Fruit fly (Drosophila melanogaster): ENCODE results near the gene pins.
A peak's percentile ranks its signal among the peaks of the same experiment; 100 is the strongest.

The pins gene

DNA sequence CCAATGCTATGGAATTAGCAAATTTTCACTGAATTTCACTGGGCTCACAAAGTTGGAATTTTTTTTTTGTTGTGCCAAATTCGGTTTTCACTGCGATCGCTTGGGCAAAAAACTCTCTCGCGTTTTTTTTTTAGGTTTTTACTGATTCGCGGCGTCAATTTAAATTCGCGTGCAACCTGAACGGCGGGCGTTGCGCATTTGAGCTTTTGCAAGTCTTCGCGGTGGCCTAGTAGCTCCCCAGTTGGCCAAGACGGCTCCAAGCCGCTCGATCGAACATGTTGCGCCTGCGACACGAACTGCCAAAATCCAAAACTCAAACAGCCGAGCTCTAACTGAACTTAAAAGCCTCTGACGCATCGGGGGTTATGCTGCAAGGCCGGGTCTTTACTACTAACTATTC lies 13.3 kb downstream of the pins start, which contains the start of gene CG5639:
Gene CG5639, minus strand, starts transcription at position 152 of the 400 bp plus-strand sequence.
- TF ChIP-seq lola (GFP tag; optimal IDR thresholded peaks at IDR 0.05) (no peak), rgr (GFP tag; optimal IDR thresholded peaks at IDR 0.05) (no peak), Hr83 (GFP tag; optimal IDR thresholded peaks at IDR 0.05; ENCODE audit: poor library complexity, severe bottlenecking) (no peak), CG9705 (GFP tag; optimal IDR thresholded peaks at IDR 0.05) (no peak), ey (GFP tag; optimal IDR thresholded peaks at IDR 0.05) (no peak)

dm6 chr3R:27597258-27597657 lies 14.6 kb downstream of the pins start:
- TF ChIP-seq Mio (GFP tag; optimal IDR thresholded peaks at IDR 0.05): no peak
- no peak for TF ChIP-seq dl (GFP tag; optimal IDR thresholded peaks at IDR 0.05; ENCODE audit: insufficient read depth in 1 of 2, partially characterized antibody in 2 of 2)
- no peak for TF ChIP-seq Abd-B (GFP tag; optimal IDR thresholded peaks at IDR 0.05)
- TF ChIP-seq pan (optimal IDR thresholded peaks at IDR 0.05): no peak
- TF ChIP-seq HLH106 (tag; optimal IDR thresholded peaks at IDR 0.05): no peak
- TF ChIP-seq br (GFP tag; optimal IDR thresholded peaks at IDR 0.05): no peak
- no peak for TF ChIP-seq Hr78 (GFP tag; optimal IDR thresholded peaks at IDR 0.05)
- no peak for TF ChIP-seq CG9705 (GFP tag; optimal IDR thresholded peaks at IDR 0.05)
- TF ChIP-seq h (GFP tag; optimal IDR thresholded peaks at IDR 0.05): no peak
- TF ChIP-seq Vsx2 (GFP tag; optimal IDR thresholded peaks at IDR 0.05; ENCODE audit: partially characterized antibody): no peak
- TF ChIP-seq Dif (GFP tag; optimal IDR thresholded peaks at IDR 0.05; ENCODE audit: partially characterized antibody): no peak
- no peak for TF ChIP-seq dmrt93B (GFP tag; optimal IDR thresholded peaks at IDR 0.05)
- TF ChIP-seq Jra (GFP tag; optimal IDR thresholded peaks at IDR 0.05): no peak
- TF ChIP-seq foxo (GFP tag; optimal IDR thresholded peaks at IDR 0.05): no peak
- TF ChIP-seq N (GFP tag; optimal IDR thresholded peaks at IDR 0.05): no peak
- TF ChIP-seq sage (GFP tag; optimal IDR thresholded peaks at IDR 0.05): no peak

dm6 chr3R:27603671-27604070 lies 21.0 kb downstream of the pins start:
- TF ChIP-seq dmrt93B (GFP tag; optimal IDR thresholded peaks at IDR 0.05) (no peak), Dfd (GFP tag; optimal IDR thresholded peaks at IDR 0.05) (no peak), OdsH (GFP tag; optimal IDR thresholded peaks at IDR 0.05) (no peak), fru (GFP tag; optimal IDR thresholded peaks at IDR 0.05) (no peak), ey (GFP tag; optimal IDR thresholded peaks at IDR 0.05) (no peak), jim (GFP tag; optimal IDR thresholded peaks at IDR 0.05) (no peak), tai (GFP tag; optimal IDR thresholded peaks at IDR 0.05) (no peak), CG32264 (GFP tag; optimal IDR thresholded peaks at IDR 0.05) (no peak), brk (GFP tag; optimal IDR thresholded peaks at IDR 0.05) (no peak), dl (GFP tag; optimal IDR thresholded peaks at IDR 0.05; ENCODE audit: insufficient read depth in 1 of 2, partially characterized antibody in 2 of 2) (no peak), br (GFP tag; optimal IDR thresholded peaks at IDR 0.05) (no peak), sv (GFP tag; optimal IDR thresholded peaks at IDR 0.05) (no peak), CG9705 (GFP tag; optimal IDR thresholded peaks at IDR 0.05) (no peak), psq (GFP tag; optimal IDR thresholded peaks at IDR 0.05) (no peak), Mio (GFP tag; optimal IDR thresholded peaks at IDR 0.05) (no peak), Vsx2 (GFP tag; optimal IDR thresholded peaks at IDR 0.05; ENCODE audit: partially characterized antibody) (no peak), Myc (optimal IDR thresholded peaks at IDR 0.05) (no peak), usp (GFP tag; optimal IDR thresholded peaks at IDR 0.05) (no peak), Hnf4 (GFP tag; optimal IDR thresholded peaks at IDR 0.05) (no peak), Rel (GFP tag; optimal IDR thresholded peaks at IDR 0.05) (no peak), Rel (tag; optimal IDR thresholded peaks at IDR 0.05) (no peak)

DNA sequence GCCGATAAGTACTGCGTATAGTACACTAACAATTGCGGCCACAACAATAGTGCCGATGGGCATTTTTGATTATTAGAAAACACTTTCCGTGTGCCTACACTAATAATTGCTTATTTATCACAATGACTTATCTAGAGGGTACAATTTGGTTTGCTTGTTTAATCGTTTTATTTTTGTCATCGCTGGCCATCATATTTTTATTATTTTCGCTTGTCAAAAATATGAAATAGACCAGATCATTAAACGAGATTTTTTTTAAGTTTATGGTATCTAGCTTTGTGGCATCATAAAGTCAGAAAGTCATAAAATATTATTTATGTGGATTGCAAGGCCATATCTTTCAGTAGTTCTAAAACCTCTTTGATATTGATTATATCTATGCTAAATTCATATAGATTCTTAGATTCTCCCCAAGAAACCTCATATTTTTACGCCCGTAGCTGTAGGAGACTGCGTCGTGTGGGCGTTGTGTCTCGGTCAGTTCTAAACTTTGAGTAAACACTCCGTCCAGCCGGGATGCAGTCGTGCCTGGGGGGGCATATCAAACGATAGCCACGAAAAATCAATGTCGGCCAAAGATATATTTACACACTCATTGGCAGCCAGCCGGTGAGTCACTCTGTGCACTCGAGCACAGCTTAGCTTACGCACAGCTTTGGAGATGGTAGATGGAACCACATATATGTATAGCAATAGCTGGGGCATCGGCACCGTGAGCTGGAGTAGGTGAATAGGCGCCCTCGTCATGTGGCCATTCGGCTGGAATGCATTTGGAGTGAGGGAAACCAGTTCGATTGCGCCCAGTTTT lies 22.2 kb downstream of the pins start:
- no peak for TF ChIP-seq Hr78 (GFP tag; optimal IDR thresholded peaks at IDR 0.05)
- no peak for TF ChIP-seq br (GFP tag; optimal IDR thresholded peaks at IDR 0.05)
- TF ChIP-seq Abd-B (GFP tag; optimal IDR thresholded peaks at IDR 0.05): no peak
- TF ChIP-seq foxo (GFP tag; optimal IDR thresholded peaks at IDR 0.05): peak in 1 of 2 experiments; percentile 62
- no peak for TF ChIP-seq Jra (GFP tag; optimal IDR thresholded peaks at IDR 0.05)
- TF ChIP-seq Dif (GFP tag; optimal IDR thresholded peaks at IDR 0.05; ENCODE audit: partially characterized antibody): no peak
- TF ChIP-seq ey (GFP tag; optimal IDR thresholded peaks at IDR 0.05): no peak
- peak; percentile 8 for TF ChIP-seq woc (GFP tag; optimal IDR thresholded peaks at IDR 0.05)
- TF ChIP-seq Rel (GFP tag; optimal IDR thresholded peaks at IDR 0.05): no peak
- no peak for TF ChIP-seq Rel (tag; optimal IDR thresholded peaks at IDR 0.05)
- TF ChIP-seq dmrt93B (GFP tag; optimal IDR thresholded peaks at IDR 0.05): no peak
- no peak for TF ChIP-seq jim (GFP tag; optimal IDR thresholded peaks at IDR 0.05)
- TF ChIP-seq Sp1 (GFP tag; optimal IDR thresholded peaks at IDR 0.05): peak; percentile 29
- TF ChIP-seq OdsH (GFP tag; optimal IDR thresholded peaks at IDR 0.05): peak; percentile 49
- TF ChIP-seq Hnf4 (GFP tag; optimal IDR thresholded peaks at IDR 0.05): no peak
- peak; percentile 38 for TF ChIP-seq HLH106 (tag; optimal IDR thresholded peaks at IDR 0.05)
- TF ChIP-seq CrebA (GFP tag; optimal IDR thresholded peaks at IDR 0.05; ENCODE audit: borderline replicate concordance): no peak
- no peak for TF ChIP-seq lola (GFP tag; optimal IDR thresholded peaks at IDR 0.05)
- no peak for TF ChIP-seq dsf (GFP tag; optimal IDR thresholded peaks at IDR 0.05; ENCODE audit: borderline replicate concordance)
- TF ChIP-seq pan (optimal IDR thresholded peaks at IDR 0.05): no peak
- TF ChIP-seq Dfd (GFP tag; optimal IDR thresholded peaks at IDR 0.05): no peak
- no peak for TF ChIP-seq N (GFP tag; optimal IDR thresholded peaks at IDR 0.05)
- TF ChIP-seq Vsx2 (GFP tag; optimal IDR thresholded peaks at IDR 0.05; ENCODE audit: partially characterized antibody): no peak
- TF ChIP-seq psq (GFP tag; optimal IDR thresholded peaks at IDR 0.05): peak; percentile 36
- no peak for TF ChIP-seq GATAd (GFP tag; optimal IDR thresholded peaks at IDR 0.05)
- no peak for TF ChIP-seq Mio (GFP tag; optimal IDR thresholded peaks at IDR 0.05)
- no peak for TF ChIP-seq Hr83 (GFP tag; optimal IDR thresholded peaks at IDR 0.05; ENCODE audit: poor library complexity, severe bottlenecking)
- TF ChIP-seq CG32264 (GFP tag; optimal IDR thresholded peaks at IDR 0.05): no peak
- peak; percentile 53 for TF ChIP-seq fru (GFP tag; optimal IDR thresholded peaks at IDR 0.05)
- no peak for TF ChIP-seq dl (GFP tag; optimal IDR thresholded peaks at IDR 0.05; ENCODE audit: insufficient read depth in 1 of 2, partially characterized antibody in 2 of 2)
